Fruit fly (Drosophila melanogaster): ENCODE measurements around the gene CG13398.
A peak's percentile ranks its signal among the peaks of the same experiment; 100 is the strongest.

CG13398 gene

DNA sequence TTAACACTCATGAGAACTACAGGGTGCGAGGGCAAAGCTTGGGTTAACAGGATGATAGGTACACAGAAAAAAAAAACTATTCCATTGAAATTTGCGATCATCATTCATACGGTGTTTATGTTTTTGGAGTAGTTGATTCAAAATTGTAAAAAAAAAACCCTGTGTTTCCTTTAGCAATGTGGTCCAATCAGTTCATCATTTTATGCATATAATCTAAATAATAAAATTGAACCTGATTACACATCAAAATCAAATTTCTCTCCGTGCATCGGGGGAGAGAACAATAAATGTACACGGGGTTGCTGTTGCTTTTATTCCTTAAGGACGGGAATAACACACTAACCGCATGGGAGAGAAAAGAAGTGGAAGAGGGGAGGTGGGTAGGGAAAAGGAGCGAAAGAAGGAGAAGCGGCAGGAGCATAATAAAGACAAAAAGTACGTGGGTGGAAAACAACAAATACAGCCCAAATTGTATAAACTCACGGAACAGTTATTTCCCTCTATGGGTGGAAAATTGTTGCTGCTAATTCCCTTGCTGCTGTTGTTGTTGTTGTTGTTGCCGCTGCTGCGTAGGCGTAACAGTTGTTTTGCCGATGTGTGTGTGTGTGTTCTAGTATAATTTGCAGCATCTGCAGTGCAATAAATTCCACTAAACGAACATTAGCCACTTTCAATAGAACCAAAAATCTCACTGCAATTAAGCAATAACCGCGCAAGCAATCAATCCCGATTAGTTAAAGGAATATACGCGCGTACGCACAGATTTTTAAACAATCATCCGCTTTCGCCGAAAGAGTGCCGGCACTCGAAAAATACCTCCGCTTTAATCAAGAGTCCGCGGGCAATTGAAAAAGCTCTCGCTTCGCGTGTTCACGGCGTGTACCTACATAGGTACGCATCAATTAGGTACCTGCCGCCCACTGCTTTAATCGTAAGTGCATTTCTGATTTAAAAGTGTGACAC, 48.4 kb upstream of the CG13398 start, which contains the start of gene Agpat2 (continued):
- peak; percentile 63; the same call in 1 of the 2 replicates for TF ChIP-seq CG32767 (GFP tag; IDR thresholded peaks at IDR 0.05)
- TF ChIP-seq bcd (GFP tag; optimal IDR thresholded peaks at IDR 0.05) = peak; percentile 83
- peak; percentile 82 for TF ChIP-seq slbo (GFP tag; IDR thresholded peaks at IDR 0.05)
- TF ChIP-seq CG12299 (tag; optimal IDR thresholded peaks at IDR 0.05) = peak; percentile 81
- TF ChIP-seq p53 (GFP tag; optimal IDR thresholded peaks at IDR 0.05) = peak; percentile 39
- TF ChIP-seq Oli (tag; optimal IDR thresholded peaks at IDR 0.05) = peak; percentile 88
- TF ChIP-seq CG6791 (GFP tag; IDR thresholded peaks at IDR 0.05; ENCODE audit: partially characterized antibody) = no peak
- no peak for TF ChIP-seq ato (GFP tag; IDR thresholded peaks at IDR 0.05; ENCODE audit: partially characterized antibody)
- peak in 1 of 2 experiments; percentile 95 for TF ChIP-seq eve (GFP tag; optimal IDR thresholded peaks at IDR 0.05)
- TF ChIP-seq Antp (GFP tag; optimal IDR thresholded peaks at IDR 0.05) = peak; percentile 75
- TF ChIP-seq Fer1 (GFP tag; optimal IDR thresholded peaks at IDR 0.05) = peak; percentile 90
- TF ChIP-seq HLH3B (GFP tag; IDR thresholded peaks at IDR 0.05) = peak; percentile 83
- TF ChIP-seq BEAF-32 (GFP tag; optimal IDR thresholded peaks at IDR 0.05) = no peak
- peak; percentile 42 for TF ChIP-seq Deaf1 (tag; optimal IDR thresholded peaks at IDR 0.05)
- peak; percentile 82 for TF ChIP-seq CG13624 (GFP tag; optimal IDR thresholded peaks at IDR 0.05)
- peak; percentile 78 for TF ChIP-seq sisA (GFP tag; IDR thresholded peaks at IDR 0.05)
- TF ChIP-seq Stat92E (GFP tag; optimal IDR thresholded peaks at IDR 0.05) = peak in 2 of 3 experiments; percentile 3 to 52
- peak; percentile 76 to 85 for TF ChIP-seq dpn (GFP tag; optimal IDR thresholded peaks at IDR 0.05)
- peak; percentile 68 to 78 for TF ChIP-seq Pdp1 (GFP tag; optimal IDR thresholded peaks at IDR 0.05)
- TF ChIP-seq sens-2 (GFP tag; IDR thresholded peaks at IDR 0.05) = peak; percentile 74
- TF ChIP-seq CG2712 (tag; optimal IDR thresholded peaks at IDR 0.05) = peak; percentile 88
- TF ChIP-seq D (optimal IDR thresholded peaks at IDR 0.05) = no peak
- peak; percentile 85 for TF ChIP-seq D (GFP tag; optimal IDR thresholded peaks at IDR 0.05)
- peak; percentile 39 for TF ChIP-seq Hmx (GFP tag; optimal IDR thresholded peaks at IDR 0.05)
- peak; percentile 93 for TF ChIP-seq CG18599 (GFP tag; optimal IDR thresholded peaks at IDR 0.05)
- TF ChIP-seq tgo (GFP tag; IDR thresholded peaks at IDR 0.05) = peak; percentile 80
- TF ChIP-seq CG8924 (tag; optimal IDR thresholded peaks at IDR 0.05) = peak; percentile 84
- peak; percentile 77 for TF ChIP-seq CG14014 (GFP tag; IDR thresholded peaks at IDR 0.05)
- TF ChIP-seq psq (GFP tag; optimal IDR thresholded peaks at IDR 0.05) = no peak
- peak; percentile 93 for TF ChIP-seq lab (GFP tag; optimal IDR thresholded peaks at IDR 0.05)
- no peak for TF ChIP-seq CG3065 (GFP tag; optimal IDR thresholded peaks at IDR 0.05)
- TF ChIP-seq sd (tag; optimal IDR thresholded peaks at IDR 0.05) = peak; percentile 47
- TF ChIP-seq h (optimal IDR thresholded peaks at IDR 0.05) = no peak
- TF ChIP-seq pum (GFP tag; optimal IDR thresholded peaks at IDR 0.05) = peak; percentile 70
- peak; percentile 71 for TF ChIP-seq tup (GFP tag; optimal IDR thresholded peaks at IDR 0.05)
- TF ChIP-seq Jarid2 (GFP tag; optimal IDR thresholded peaks at IDR 0.05) = peak; percentile 74
- TF ChIP-seq CG10366 (GFP tag; IDR thresholded peaks at IDR 0.05) = peak; percentile 76
- TF ChIP-seq cad (GFP tag; optimal IDR thresholded peaks at IDR 0.05) = no peak
- no peak for TF ChIP-seq CG7963 (GFP tag; IDR thresholded peaks at IDR 0.05; ENCODE audit: partially characterized antibody)
- TF ChIP-seq CG1529 (GFP tag; optimal IDR thresholded peaks at IDR 0.05) = peak; percentile 80
- peak; percentile 87 for TF ChIP-seq Hmr (GFP tag; optimal IDR thresholded peaks at IDR 0.05)
- no peak for TF ChIP-seq Dp (GFP tag; optimal IDR thresholded peaks at IDR 0.05)
- no peak for TF ChIP-seq Sin3A (optimal IDR thresholded peaks at IDR 0.05)
- TF ChIP-seq gt (GFP tag; IDR thresholded peaks at IDR 0.05) = no peak
- no peak for TF ChIP-seq CG8478 (optimal IDR thresholded peaks at IDR 0.05)
- TF ChIP-seq fd96Cb (tag; optimal IDR thresholded peaks at IDR 0.05) = peak; percentile 86
- TF ChIP-seq CG8388 (GFP tag; optimal IDR thresholded peaks at IDR 0.05) = peak; percentile 87
- TF ChIP-seq CG2875 (GFP tag; optimal IDR thresholded peaks at IDR 0.05) = peak; percentile 56
- TF ChIP-seq Blimp-1 (GFP tag; optimal IDR thresholded peaks at IDR 0.05) = peak; percentile 86

Data from whole organism, embryonic.